Worm (Caenorhabditis elegans) whole organism, young adult: Measurements from ENCODE around the gene R12B2.6.

Source experiments
- B0035.1 ChIP-seq: sonication (generic microtip); optimal IDR thresholded peaks from 2 replicates; lab custom pipeline; 2016; ENCODE audit warnings: missing genetic modification characterization, mild to moderate bottlenecking, missing compliant biosample characterization, missing genotype, missing genetic modification reagents
- F23B12.7 ChIP-seq: sonication (generic microtip); optimal IDR thresholded peaks from 2 replicates; lab custom pipeline; 2017; ENCODE audit warnings: missing genetic modification characterization, mild to moderate bottlenecking, missing compliant biosample characterization, antibody characterized with exemption, moderate library complexity; ENCODE audit not compliant: insufficient read depth
- F57C9.4 ChIP-seq: sonication (generic microtip); optimal IDR thresholded peaks from 2 replicates; lab custom pipeline; 2017; ENCODE audit warnings: mild to moderate bottlenecking, missing genetic modification characterization, missing compliant biosample characterization
- K12H6.12 ChIP-seq: fragments of 200-800 bp; sonication (Bioruptor generic); optimal IDR thresholded peaks from 2 replicates; lab custom pipeline; 2018; ENCODE audit warnings: mild to moderate bottlenecking, missing genetic modification characterization, missing compliant biosample characterization
- Y53F4B.3 ChIP-seq: fragments of 200-800 bp; sonication (Bioruptor generic); IDR thresholded peaks from 2 replicates; pipeline ENCODE4 v1.3.6; 2022; ENCODE audit warnings: missing genetic modification reagents, missing genetic modification characterization, missing compliant biosample characterization
- Y53G8AR.9 ChIP-seq: fragments of 200-800 bp; sonication (Bioruptor generic); conservative IDR thresholded peaks from 2 replicates; pipeline ENCODE4 v1.3.6; 2022; ENCODE audit warnings: missing genetic modification reagents, missing genetic modification characterization, missing compliant biosample characterization
- Y67H2A.10 ChIP-seq: fragments of 200-800 bp; sonication (Bioruptor generic); conservative IDR thresholded peaks from 2 replicates; pipeline ENCODE4 v1.3.6; 2022; ENCODE audit warnings: missing genetic modification reagents, missing genetic modification characterization, missing compliant biosample characterization
- ama-1 ChIP-seq, 3 experiments: fragments of 150-350 bp in 1 of 3; sonication (generic microtip) in 2 of 3; optimal IDR thresholded peaks; 2 replicates each; lab custom pipeline; 2014 to 2018; ENCODE audit warnings: missing biosample characterization in 2 of 3, missing genetic modification characterization in 2 of 3, missing genetic modification reagents in 2 of 3
- aptf-3 ChIP-seq: fragments of 200-800 bp; sonication (Bioruptor generic); IDR thresholded peaks from 2 replicates; pipeline ENCODE4 v1.3.6; 2022; ENCODE audit warnings: missing genetic modification characterization, missing compliant biosample characterization
- attf-5 ChIP-seq: fragments of 200-800 bp; sonication (Bioruptor generic); optimal IDR thresholded peaks from 2 replicates; lab custom pipeline; 2018; ENCODE audit warnings: mild to moderate bottlenecking, missing genetic modification characterization, missing compliant biosample characterization
- ccch-3 ChIP-seq: fragments of 200-800 bp; sonication (Bioruptor generic); optimal IDR thresholded peaks from 2 replicates; lab custom pipeline; 2018; ENCODE audit warnings: mild to moderate bottlenecking, missing genetic modification characterization, missing compliant biosample characterization
- cebp-1 ChIP-seq, 2 experiments: fragments of 200-800 bp in 1 of 2; sonication (Bioruptor generic) in 1 of 2; sonication (generic microtip) in 1 of 2; IDR thresholded peaks in 1 of 2; optimal IDR thresholded peaks in 1 of 2; 2 replicates each; pipeline versions ENCODE4 v1.3.6 to Lab custom; 2017 to 2022; ENCODE audit warnings: missing compliant biosample characterization in 2 of 2, missing genetic modification characterization in 2 of 2, mild to moderate bottlenecking in 1 of 2, missing genetic modification reagents in 1 of 2, moderate library complexity in 1 of 2
- ceh-27 ChIP-seq: fragments of 200-800 bp; sonication (Bioruptor generic); optimal IDR thresholded peaks from 2 replicates; lab custom pipeline; 2018; ENCODE audit warnings: mild to moderate bottlenecking, missing genetic modification characterization, moderate library complexity, missing compliant biosample characterization
- ceh-40 ChIP-seq: fragments of 200-800 bp; sonication (Bioruptor generic); IDR thresholded peaks from 2 replicates; pipeline ENCODE4 v1.3.6; 2022; ENCODE audit warnings: missing genetic modification characterization, missing compliant biosample characterization
- ceh-79 ChIP-seq: sonication (generic microtip); optimal IDR thresholded peaks from 2 replicates; lab custom pipeline; 2017; ENCODE audit warnings: mild to moderate bottlenecking, missing genetic modification characterization, missing compliant biosample characterization
- die-1 ChIP-seq: sonication (generic microtip); optimal IDR thresholded peaks from 2 replicates; lab custom pipeline; 2016; ENCODE audit warnings: missing genotype, mild to moderate bottlenecking, missing genetic modification characterization, missing compliant biosample characterization
- dox-1 ChIP-seq: fragments of 200-800 bp; sonication (Bioruptor generic); IDR thresholded peaks from 2 replicates; pipeline ENCODE4 v1.3.6; 2022; ENCODE audit warnings: missing genetic modification reagents, missing genetic modification characterization, missing compliant biosample characterization
- dpl-1 ChIP-seq: fragments of 150-350 bp; optimal IDR thresholded peaks from 2 replicates; lab custom pipeline; 2014; ENCODE audit warnings: missing biosample characterization, missing genetic modification reagents, missing genetic modification characterization
- efl-1 ChIP-seq: fragments of 150-350 bp; optimal IDR thresholded peaks from 2 replicates; lab custom pipeline; 2014; ENCODE audit warnings: missing biosample characterization, missing genetic modification reagents, missing genetic modification characterization
- egrh-3 ChIP-seq: fragments of 200-800 bp; sonication (Bioruptor generic); IDR thresholded peaks from 2 replicates; pipeline ENCODE4 v1.3.6; 2022; ENCODE audit warnings: missing genetic modification reagents, missing genetic modification characterization, missing compliant biosample characterization
- ekl-4 ChIP-seq: fragments of 200-800 bp; sonication (Bioruptor generic); IDR thresholded peaks from 2 replicates; pipeline ENCODE4 v1.3.6; 2022; ENCODE audit warnings: missing genetic modification reagents, missing genetic modification characterization, missing compliant biosample characterization
- hrde-1 ChIP-seq: sonication (generic microtip); optimal IDR thresholded peaks from 2 replicates; lab custom pipeline; 2016; ENCODE audit warnings: missing genetic modification characterization, mild to moderate bottlenecking, missing compliant biosample characterization, moderate library complexity, missing genotype, missing genetic modification reagents, borderline replicate concordance
- hsf-1 ChIP-seq: fragments of 200-800 bp; sonication (Bioruptor generic); IDR thresholded peaks from 2 replicates; pipeline ENCODE4 v1.3.6; 2022; ENCODE audit warnings: missing genetic modification reagents, missing genetic modification characterization, missing compliant biosample characterization
- lir-1 ChIP-seq: fragments of 200-800 bp; sonication (Bioruptor generic); conservative IDR thresholded peaks from 2 replicates; pipeline ENCODE4 v1.3.6; 2022; ENCODE audit warnings: missing genetic modification reagents, missing genetic modification characterization, missing compliant biosample characterization
- lsl-1 ChIP-seq: fragments of 200-800 bp; sonication (Bioruptor generic); optimal IDR thresholded peaks from 2 replicates; lab custom pipeline; 2018; ENCODE audit warnings: mild to moderate bottlenecking, missing genetic modification characterization, moderate library complexity, missing compliant biosample characterization
- lsy-27 ChIP-seq: sonication (generic microtip); optimal IDR thresholded peaks from 2 replicates; lab custom pipeline; 2017; ENCODE audit warnings: missing genetic modification characterization, mild to moderate bottlenecking, missing compliant biosample characterization, antibody characterized with exemption, missing genotype, borderline replicate concordance; ENCODE audit not compliant: insufficient read depth
- madf-8 ChIP-seq: fragments of 200-800 bp; sonication (Bioruptor generic); conservative IDR thresholded peaks from 2 replicates; pipeline ENCODE4 v1.3.6; 2022; ENCODE audit warnings: missing genetic modification reagents, missing genetic modification characterization, missing compliant biosample characterization
- nfyb-1 ChIP-seq: fragments of 200-800 bp; sonication (Bioruptor generic); IDR thresholded peaks from 2 replicates; pipeline ENCODE4 v1.3.6; 2022; ENCODE audit warnings: missing genetic modification reagents, missing genetic modification characterization, missing compliant biosample characterization
- nhr-27 ChIP-seq: fragments of 200-800 bp; sonication (Bioruptor generic); optimal IDR thresholded peaks from 2 replicates; lab custom pipeline; 2018; ENCODE audit warnings: mild to moderate bottlenecking, missing genetic modification characterization, moderate library complexity, missing compliant biosample characterization
- nhr-80 ChIP-seq: sonication (generic microtip); optimal IDR thresholded peaks from 2 replicates; lab custom pipeline; 2016; ENCODE audit warnings: missing genetic modification characterization, missing compliant biosample characterization
- nhr-90 ChIP-seq: sonication (generic microtip); optimal IDR thresholded peaks from 2 replicates; lab custom pipeline; 2016; ENCODE audit warnings: missing genotype, mild to moderate bottlenecking, missing genetic modification characterization, missing compliant biosample characterization
- rec-8 ChIP-seq, 2 experiments: sonication (generic microtip); optimal IDR thresholded peaks; 2 replicates each; lab custom pipeline; 2016; ENCODE audit warnings: mild to moderate bottlenecking in 2 of 2, missing genetic modification characterization in 2 of 2, missing genetic modification reagents in 2 of 2, missing genotype in 2 of 2, missing biosample characterization in 1 of 2, missing compliant biosample characterization in 1 of 2, moderate library complexity in 1 of 2
- repo-1 ChIP-seq: sonication (generic microtip); optimal IDR thresholded peaks from 2 replicates; lab custom pipeline; 2017; ENCODE audit warnings: mild to moderate bottlenecking, missing genetic modification characterization, missing compliant biosample characterization
- sea-2 ChIP-seq: fragments of 200-800 bp; sonication (Bioruptor generic); IDR thresholded peaks from 2 replicates; pipeline ENCODE4 v1.3.6; 2022; ENCODE audit warnings: missing genetic modification characterization, missing compliant biosample characterization
- snpc-3.4 ChIP-seq: sonication (generic microtip); optimal IDR thresholded peaks from 2 replicates; lab custom pipeline; 2017; ENCODE audit warnings: missing genetic modification characterization, mild to moderate bottlenecking, missing compliant biosample characterization, antibody characterized with exemption, moderate library complexity, missing genotype, missing genetic modification reagents
- snpc-4 ChIP-seq, 5 experiments: fragments of 150-350 bp in 1 of 5; sonication (generic microtip) in 4 of 5; optimal IDR thresholded peaks; 2 replicates each; lab custom pipeline; 2014 to 2018; ENCODE audit warnings: missing genetic modification characterization in 5 of 5, missing biosample characterization in 3 of 5, antibody characterized with exemption in 2 of 5, mild to moderate bottlenecking in 2 of 5, missing compliant biosample characterization in 2 of 5, missing genotype in 2 of 5, moderate library complexity in 2 of 5, missing genetic modification reagents in 1 of 5
- somi-1 ChIP-seq: fragments of 200-800 bp; sonication (Bioruptor generic); optimal IDR thresholded peaks from 2 replicates; lab custom pipeline; 2018; ENCODE audit warnings: mild to moderate bottlenecking, missing genetic modification characterization, missing compliant biosample characterization
- tbp1 ChIP-seq: fragments of 200-800 bp; sonication (Bioruptor generic); optimal IDR thresholded peaks from 2 replicates; lab custom pipeline; 2018; ENCODE audit warnings: mild to moderate bottlenecking, missing genetic modification characterization, missing compliant biosample characterization
- unc-62 ChIP-seq: fragments of 150-350 bp; optimal IDR thresholded peaks from 2 replicates; lab custom pipeline; 2014; ENCODE audit warnings: missing biosample characterization, missing genetic modification reagents, missing genetic modification characterization
- zfh-2 ChIP-seq: fragments of 200-800 bp; sonication (Bioruptor generic); conservative IDR thresholded peaks from 2 replicates; pipeline ENCODE4 v1.3.6; 2022; ENCODE audit warnings: missing genetic modification reagents, missing genetic modification characterization, missing compliant biosample characterization

Gene R12B2.6

ce11 chrIII:5798747-5799146, 35.2 kb downstream of the R12B2.6 start, which contains the start of gene ceh-10:
Gene ceh-10, plus strand, starts transcription at chrIII:5799047.
- no peak for TF ChIP-seq dpl-1 (GFP tag; lab: Kevin White, UChicago)
- no peak for TF ChIP-seq K12H6.12 (tag; lab: Kevin White, UChicago)
- TF ChIP-seq nfyb-1 (GFP tag; lab: Robert Waterston, UW), result no peak

ce11 chrIII:5794982-5795381, 39.0 kb downstream of the R12B2.6 start:
- TF ChIP-seq nhr-90 (tag; lab: Kevin White, UChicago) (no peak), attf-5 (no peak)

- no peak for TF ChIP-seq F57C9.4 (tag; lab: Kevin White, UChicago)
- no peak for TF ChIP-seq ama-1 (optimal IDR thresholded peaks at IDR 0.05; lab: Kevin White, UChicago)
- no peak for TF ChIP-seq ama-1 (GFP tag; optimal IDR thresholded peaks at IDR 0.05; lab: Kevin White, UChicago)
- no peak for TF ChIP-seq cebp-1 (GFP tag; IDR thresholded peaks at IDR 0.05; lab: Robert Waterston, UW)
- TF ChIP-seq cebp-1 (tag; optimal IDR thresholded peaks at IDR 0.05; lab: Kevin White, UChicago), result no peak
- peak; percentile 37 for TF ChIP-seq lsl-1
Observed at ce11 chrIII:5790550-5790949, 43.4 kb downstream of the R12B2.6 start, which contains the start of gene rev-3. Gene rev-3, minus strand, starts transcription at chrIII:5790650.

ce11 chrIII:5785273-5785929, 48.6 kb downstream of the R12B2.6 start, which contains the start of gene Y37B11A.3:
Gene Y37B11A.3, minus strand, starts transcription at chrIII:5785323.
- TF ChIP-seq B0035.1 (tag; lab: Kevin White, UChicago) (no peak), lsl-1 (no peak), tbp1 (GFP tag; lab: Kevin White, UChicago) (peak; percentile 42), snpc-3.4 (tag; lab: Kevin White, UChicago) (no peak), repo-1 (tag; lab: Kevin White, UChicago) (no peak), ceh-40 (no peak), somi-1 (GFP tag; lab: Kevin White, UChicago) (no peak), snpc-4 (GFP tag; optimal IDR thresholded peaks at IDR 0.05; lab: Kevin White, UChicago) (no peak), snpc-4 (tag; optimal IDR thresholded peaks at IDR 0.05; lab: Kevin White, UChicago) (peak in 2 of 4 experiments; percentile 7 to 41), rec-8 (tag; optimal IDR thresholded peaks at IDR 0.05; lab: Kevin White, UChicago) (no peak), ceh-27 (no peak), madf-8 (no peak), efl-1 (GFP tag; lab: Kevin White, UChicago) (no peak), aptf-3 (no peak), die-1 (tag; lab: Kevin White, UChicago) (no peak), F23B12.7 (peak; percentile 21), Y53F4B.3 (no peak), zfh-2 (GFP tag; lab: Robert Waterston, UW) (peak; percentile 85), Y53G8AR.9 (GFP tag; lab: Robert Waterston, UW) (peak; percentile 74), hsf-1 (no peak), nhr-27 (tag; lab: Kevin White, UChicago) (no peak), dpl-1 (GFP tag; lab: Kevin White, UChicago) (no peak), dox-1 (no peak; the same call in 1 of the 2 replicates), egrh-3 (no peak; the same call in 1 of the 2 replicates), sea-2 (no peak), ceh-79 (no peak), Y67H2A.10 (GFP tag; lab: Robert Waterston, UW) (no peak), lsy-27 (tag; lab: Kevin White, UChicago) (no peak), lir-1 (no peak), unc-62 (GFP tag; lab: Kevin White, UChicago) (no peak), nhr-80 (tag; lab: Kevin White, UChicago) (peak; percentile 43), hrde-1 (no peak), ekl-4 (GFP tag; lab: Robert Waterston, UW) (peak; percentile 76), ccch-3 (GFP tag; lab: Kevin White, UChicago) (no peak)
